Fruit fly (Drosophila melanogaster): ENCODE measurements around the gene bip1.

The bip1 gene

DNA sequence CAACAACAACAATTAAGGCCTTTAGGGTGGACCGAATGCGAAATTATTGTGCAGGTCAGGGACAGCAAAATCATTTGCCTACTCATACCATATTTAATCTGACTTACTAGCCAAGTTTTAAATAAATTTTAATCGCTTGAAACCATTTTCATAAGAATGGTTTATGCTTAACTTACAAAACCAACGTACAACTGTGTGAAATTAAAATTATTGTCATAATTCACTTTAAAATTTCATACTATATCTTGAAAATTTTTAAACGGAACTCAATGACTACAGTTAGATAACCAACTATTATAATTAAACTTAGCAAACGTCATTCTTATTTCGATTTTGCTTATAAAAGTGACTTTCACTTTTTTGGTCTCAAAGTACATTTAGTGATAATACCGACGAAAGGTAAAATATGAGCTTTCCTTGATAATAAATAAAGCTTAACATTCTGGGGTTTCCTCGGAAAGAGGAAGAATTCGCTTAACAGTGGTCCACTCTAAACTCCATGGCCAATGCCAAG is 1.7 kb downstream of the bip1 start:
- TF ChIP-seq ovo (GFP tag; optimal IDR thresholded peaks at IDR 0.05) (no peak), CG33017 (tag; optimal IDR thresholded peaks at IDR 0.05) (no peak), toe (GFP tag; optimal IDR thresholded peaks at IDR 0.05) (no peak), CG5204 (GFP tag; optimal IDR thresholded peaks at IDR 0.05) (no peak), CG7045 (GFP tag; optimal IDR thresholded peaks at IDR 0.05) (peak; percentile 24), CG1620 (GFP tag; optimal IDR thresholded peaks at IDR 0.05) (no peak), Mnt (GFP tag; optimal IDR thresholded peaks at IDR 0.05) (no peak), kay (GFP tag; ENCODE audit: borderline replicate concordance) (no peak), cnc (optimal IDR thresholded peaks at IDR 0.05) (no peak), bab1 (GFP tag; optimal IDR thresholded peaks at IDR 0.05) (peak; percentile 49), Hr96 (GFP tag; optimal IDR thresholded peaks at IDR 0.05) (no peak), pad (GFP tag; optimal IDR thresholded peaks at IDR 0.05) (peak; percentile 19), CG7101 (tag; optimal IDR thresholded peaks at IDR 0.05) (peak; percentile 60), CG11617 (GFP tag; optimal IDR thresholded peaks at IDR 0.05) (peak; percentile 47), Crg-1 (GFP tag; optimal IDR thresholded peaks at IDR 0.05) (no peak), CG14711 (tag; optimal IDR thresholded peaks at IDR 0.05) (peak; percentile 43), Clk (GFP tag; optimal IDR thresholded peaks at IDR 0.05) (no peak), tj (GFP tag; optimal IDR thresholded peaks at IDR 0.05) (peak; percentile 8), cic (GFP tag; optimal IDR thresholded peaks at IDR 0.05) (no peak), CG12768 (GFP tag; optimal IDR thresholded peaks at IDR 0.05) (no peak)

DNA sequence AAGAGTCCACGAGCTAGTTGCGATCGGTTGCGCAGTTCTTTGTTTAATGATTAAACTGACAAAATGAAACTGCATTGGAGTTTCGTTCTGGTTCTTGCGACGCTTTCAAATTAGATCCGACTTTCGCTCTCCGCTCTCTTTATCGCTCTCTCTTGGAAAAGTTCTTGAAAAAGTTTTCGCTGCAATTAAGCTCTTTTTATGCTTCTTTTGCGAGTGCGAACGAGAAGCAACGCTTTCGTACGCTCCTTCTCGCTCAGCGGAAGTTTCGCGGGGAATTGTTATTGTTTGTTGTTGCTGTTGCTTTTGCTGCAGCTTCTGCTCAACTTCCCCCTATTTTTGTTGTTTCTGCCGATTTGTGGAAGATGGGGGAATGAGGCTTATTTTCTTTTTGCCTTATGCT is 2.2 kb downstream of the bip1 start:
- no peak for TF ChIP-seq tj (GFP tag; optimal IDR thresholded peaks at IDR 0.05)
- no peak for TF ChIP-seq CG5204 (GFP tag; optimal IDR thresholded peaks at IDR 0.05)
- no peak for TF ChIP-seq bab1 (GFP tag; optimal IDR thresholded peaks at IDR 0.05)
- peak; percentile 16 for TF ChIP-seq cic (GFP tag; optimal IDR thresholded peaks at IDR 0.05)
- TF ChIP-seq pad (GFP tag; optimal IDR thresholded peaks at IDR 0.05): peak; percentile 85

DNA sequence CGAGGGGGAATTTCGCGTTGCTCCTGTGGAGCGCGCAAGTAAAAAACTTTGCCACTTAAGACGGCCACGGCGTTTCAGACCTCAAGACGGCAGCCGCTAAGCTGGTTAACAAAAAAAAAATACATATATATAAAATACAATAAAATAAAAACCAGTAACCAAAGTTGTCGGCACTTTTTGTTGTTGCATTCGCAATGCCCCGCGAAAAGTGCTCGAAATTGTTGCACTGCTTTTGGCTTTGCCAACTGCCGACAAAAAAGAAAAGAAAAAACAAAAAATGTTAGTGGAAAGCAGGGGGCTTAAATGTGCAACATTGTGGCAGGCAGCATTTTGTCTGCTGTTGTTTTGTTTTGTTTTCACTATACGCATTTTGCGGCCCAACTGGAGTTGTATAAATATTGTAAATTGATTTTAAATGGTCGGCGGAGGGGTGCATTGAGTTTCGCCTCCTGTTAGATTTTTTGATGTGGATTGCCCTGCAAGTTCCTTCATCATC is 13.6 kb downstream of the bip1 start:
- TF ChIP-seq pad (GFP tag; optimal IDR thresholded peaks at IDR 0.05): no peak

DNA sequence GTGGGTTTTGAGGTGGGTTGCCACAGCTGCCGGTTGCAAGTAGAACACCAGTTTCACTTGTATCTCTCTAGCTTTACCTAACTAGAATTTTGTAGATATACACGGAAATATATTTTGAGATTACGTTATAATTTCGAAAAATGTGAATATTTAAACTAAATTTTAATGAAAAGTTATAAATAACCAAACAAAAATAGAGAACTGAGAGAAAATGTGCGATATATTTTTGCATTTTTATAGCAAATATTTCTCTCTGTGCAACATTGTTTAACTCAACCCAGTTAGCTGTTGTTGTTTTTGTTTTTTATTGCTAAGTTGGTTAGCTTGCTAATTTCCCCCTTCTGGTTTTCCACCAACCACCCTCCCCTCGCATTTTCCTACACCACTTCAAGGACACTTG is 14.9 kb downstream of the bip1 start:
- TF ChIP-seq CG5204 (GFP tag; optimal IDR thresholded peaks at IDR 0.05) (no peak), CG33017 (tag; optimal IDR thresholded peaks at IDR 0.05) (no peak), Mnt (GFP tag; optimal IDR thresholded peaks at IDR 0.05) (no peak)

DNA sequence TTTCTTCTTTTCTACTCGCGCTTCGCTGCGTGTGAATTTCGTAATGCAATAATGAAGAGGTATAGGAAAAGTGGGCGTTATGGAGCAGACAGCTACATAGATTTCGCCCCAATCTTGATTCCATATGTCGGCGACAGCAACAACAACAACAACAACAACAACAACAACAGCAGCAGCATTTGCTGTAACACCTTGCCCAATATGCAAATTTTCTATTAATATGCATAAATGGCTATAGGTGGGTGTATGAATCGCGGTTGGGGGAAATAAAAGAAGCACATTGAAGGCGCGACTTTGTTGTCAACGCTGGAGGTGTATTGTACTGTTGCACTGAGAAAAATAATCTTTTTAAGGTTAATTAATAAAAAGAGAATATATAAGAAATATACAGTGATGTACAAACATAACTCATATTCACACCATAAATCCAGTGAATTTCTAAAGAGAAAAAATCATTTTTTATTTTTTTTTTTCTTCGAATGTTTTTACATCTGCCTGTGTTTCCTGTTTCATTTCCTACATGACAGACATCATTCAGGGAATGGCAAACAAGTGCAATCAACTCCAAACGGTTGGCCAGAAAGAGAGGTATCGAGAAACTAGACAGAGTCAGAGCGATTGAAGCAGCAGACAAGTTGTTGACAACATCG is 16.9 kb downstream of the bip1 start:
- TF ChIP-seq CG12768 (GFP tag; optimal IDR thresholded peaks at IDR 0.05) (no peak), Clk (GFP tag; optimal IDR thresholded peaks at IDR 0.05) (no peak), CG14711 (tag; optimal IDR thresholded peaks at IDR 0.05) (no peak), kay (GFP tag; ENCODE audit: borderline replicate concordance) (no peak), Hr96 (GFP tag; optimal IDR thresholded peaks at IDR 0.05) (no peak), CG7045 (GFP tag; optimal IDR thresholded peaks at IDR 0.05) (no peak), cnc (optimal IDR thresholded peaks at IDR 0.05) (no peak), CG11617 (GFP tag; optimal IDR thresholded peaks at IDR 0.05) (no peak), pad (GFP tag; optimal IDR thresholded peaks at IDR 0.05) (no peak), Crg-1 (GFP tag; optimal IDR thresholded peaks at IDR 0.05) (no peak), CG7101 (tag; optimal IDR thresholded peaks at IDR 0.05) (no peak), bab1 (GFP tag; optimal IDR thresholded peaks at IDR 0.05) (no peak), tj (GFP tag; optimal IDR thresholded peaks at IDR 0.05) (no peak), toe (GFP tag; optimal IDR thresholded peaks at IDR 0.05) (no peak), Mnt (GFP tag; optimal IDR thresholded peaks at IDR 0.05) (no peak), CG5204 (GFP tag; optimal IDR thresholded peaks at IDR 0.05) (no peak), cic (GFP tag; optimal IDR thresholded peaks at IDR 0.05) (no peak), ovo (GFP tag; optimal IDR thresholded peaks at IDR 0.05) (no peak)

DNA sequence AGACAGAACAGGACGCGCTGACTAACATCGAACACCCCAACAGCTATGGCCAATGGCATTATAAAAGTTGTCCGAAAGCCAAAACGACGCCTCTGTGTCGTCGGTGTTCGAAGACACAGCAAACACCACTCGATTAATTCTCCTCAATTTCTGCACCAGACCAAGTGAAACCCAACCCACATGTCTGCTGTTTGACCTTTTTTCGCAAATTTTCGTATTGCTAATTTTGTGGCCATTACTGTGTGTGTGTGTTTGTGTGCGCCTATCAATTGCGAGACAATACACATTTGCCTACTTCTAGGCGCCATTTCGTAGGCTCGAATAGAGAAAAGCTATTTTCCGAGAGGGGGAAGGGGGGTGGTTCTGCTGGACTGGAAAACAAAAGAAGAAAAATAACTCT is 19.4 kb downstream of the bip1 start:
- no peak for TF ChIP-seq CG7101 (tag; optimal IDR thresholded peaks at IDR 0.05)
- TF ChIP-seq Hr96 (GFP tag; optimal IDR thresholded peaks at IDR 0.05): no peak
- no peak for TF ChIP-seq cnc (optimal IDR thresholded peaks at IDR 0.05)
- no peak for TF ChIP-seq kay (GFP tag; ENCODE audit: borderline replicate concordance)
- no peak for TF ChIP-seq cic (GFP tag; optimal IDR thresholded peaks at IDR 0.05)
- TF ChIP-seq Mnt (GFP tag; optimal IDR thresholded peaks at IDR 0.05): no peak
- TF ChIP-seq pad (GFP tag; optimal IDR thresholded peaks at IDR 0.05): no peak

DNA sequence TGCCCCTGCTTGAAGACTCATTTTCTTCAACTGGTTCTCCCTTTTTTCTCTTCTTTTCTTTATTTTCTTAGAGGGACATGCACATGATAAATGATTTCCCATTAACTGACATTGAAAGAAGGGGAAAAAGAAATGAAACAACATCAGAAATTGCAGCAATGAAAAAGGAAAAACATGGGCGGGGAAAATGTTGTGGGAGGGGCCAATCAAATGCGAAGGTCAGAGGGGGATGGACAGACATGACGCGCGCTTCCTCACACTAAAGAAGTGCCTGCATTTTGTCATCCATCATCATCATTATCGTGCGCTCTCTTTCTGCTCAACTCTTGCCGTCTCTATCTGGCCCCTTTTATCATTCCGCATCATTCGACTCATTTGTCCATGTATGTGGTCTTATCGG is 20.8 kb downstream of the bip1 start:
- TF ChIP-seq Hr96 (GFP tag; optimal IDR thresholded peaks at IDR 0.05): no peak
- TF ChIP-seq CG7101 (tag; optimal IDR thresholded peaks at IDR 0.05): no peak
- no peak for TF ChIP-seq CG1620 (GFP tag; optimal IDR thresholded peaks at IDR 0.05)
- no peak for TF ChIP-seq cnc (optimal IDR thresholded peaks at IDR 0.05)
- TF ChIP-seq CG11617 (GFP tag; optimal IDR thresholded peaks at IDR 0.05): no peak
- no peak for TF ChIP-seq CG14711 (tag; optimal IDR thresholded peaks at IDR 0.05)
- TF ChIP-seq Mnt (GFP tag; optimal IDR thresholded peaks at IDR 0.05): no peak
- no peak for TF ChIP-seq toe (GFP tag; optimal IDR thresholded peaks at IDR 0.05)
- no peak for TF ChIP-seq kay (GFP tag; ENCODE audit: borderline replicate concordance)
- no peak for TF ChIP-seq cic (GFP tag; optimal IDR thresholded peaks at IDR 0.05)
- TF ChIP-seq bab1 (GFP tag; optimal IDR thresholded peaks at IDR 0.05): no peak
- TF ChIP-seq pad (GFP tag; optimal IDR thresholded peaks at IDR 0.05): no peak
- no peak for TF ChIP-seq CG12768 (GFP tag; optimal IDR thresholded peaks at IDR 0.05)
- no peak for TF ChIP-seq Crg-1 (GFP tag; optimal IDR thresholded peaks at IDR 0.05)
- no peak for TF ChIP-seq Clk (GFP tag; optimal IDR thresholded peaks at IDR 0.05)
- no peak for TF ChIP-seq CG33017 (tag; optimal IDR thresholded peaks at IDR 0.05)
- TF ChIP-seq ovo (GFP tag; optimal IDR thresholded peaks at IDR 0.05): no peak
- no peak for TF ChIP-seq CG7045 (GFP tag; optimal IDR thresholded peaks at IDR 0.05)
- no peak for TF ChIP-seq CG5204 (GFP tag; optimal IDR thresholded peaks at IDR 0.05)
